Fruit fly (Drosophila melanogaster) Kc167 (cell line): ENCODE data around the gene Cad74A.

ENCODE experiments used
- Myc ChIP-seq: fragments of >200 bp; optimal IDR thresholded peaks from 2 replicates; lab custom pipeline; 2017; ENCODE audit warnings: missing external identifiers
- h ChIP-seq: fragments of >200 bp; optimal IDR thresholded peaks from 3 replicates; lab custom pipeline; 2018; ENCODE audit warnings: missing external identifiers
- insv ChIP-seq: fragments of >200 bp; optimal IDR thresholded peaks from 3 replicates; lab custom pipeline; 2018; ENCODE audit warnings: missing external identifiers
- psq ChIP-seq: fragments of >200 bp; optimal IDR thresholded peaks from 2 replicates; lab custom pipeline; 2017; ENCODE audit warnings: missing external identifiers
- ttk ChIP-seq: sonication (Bioruptor generic); optimal IDR thresholded peaks from 2 replicates; lab custom pipeline; 2017; ENCODE audit warnings: missing external identifiers

dm6 chr3L:17399014-17399413 lies 19.7 kb upstream of the Cad74A start:
- TF ChIP-seq insv (no peak), psq (lab: Kevin White, UChicago) (no peak), h (lab: Kevin White, UChicago) (no peak), ttk (no peak), Myc (lab: Kevin White, UChicago) (no peak)
